Worm (Caenorhabditis elegans): ENCODE data around the gene slt-1.

DNA sequence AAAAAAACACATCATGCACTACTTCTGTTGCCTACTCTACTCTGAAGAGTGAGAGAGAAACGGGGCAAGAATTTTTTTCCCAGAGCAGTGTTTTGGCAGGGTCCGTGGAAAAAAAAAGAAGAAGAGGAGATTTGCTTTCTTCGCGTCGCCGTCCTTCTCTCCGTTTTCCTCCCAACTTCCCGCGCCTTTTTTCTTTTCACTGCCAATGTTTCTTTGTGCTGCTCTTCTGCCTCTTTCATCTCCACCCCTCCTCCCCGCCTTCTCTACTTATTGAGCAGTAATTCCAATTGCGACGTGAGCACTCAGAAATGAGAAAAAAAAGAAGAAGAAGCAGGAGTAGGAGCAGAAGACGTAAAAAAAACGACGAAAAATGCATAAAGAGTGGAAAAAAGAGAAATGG is 34.2 kb upstream of the slt-1 start:
- no peak for TF ChIP-seq dpl-1 (GFP tag; optimal IDR thresholded peaks at IDR 0.05)
- no peak for TF ChIP-seq nhr-10 (tag; optimal IDR thresholded peaks at IDR 0.05)
- TF ChIP-seq mdt-29 (GFP tag; IDR thresholded peaks at IDR 0.05): no peak
- TF ChIP-seq unc-130 (GFP tag; optimal IDR thresholded peaks at IDR 0.05): no peak
- TF ChIP-seq ceh-28 (tag; optimal IDR thresholded peaks at IDR 0.05): no peak
- TF ChIP-seq F49E8.2 (tag; optimal IDR thresholded peaks at IDR 0.05; ENCODE audit: borderline replicate concordance): no peak
- TF ChIP-seq ama-1 (optimal IDR thresholded peaks at IDR 0.05): no peak
- no peak for TF ChIP-seq nhr-77 (tag; optimal IDR thresholded peaks at IDR 0.05)
- TF ChIP-seq set-16 (GFP tag; IDR thresholded peaks at IDR 0.05): peak; percentile 67
- TF ChIP-seq pqm-1 (tag; optimal IDR thresholded peaks at IDR 0.05): no peak

Measured in whole organism, L4 larva.